Worm (Caenorhabditis elegans) whole organism, L2 larva: ENCODE data around the gene lbp-3.

Source experiments
- blmp-1 ChIP-seq: sonication (generic microtip); optimal IDR thresholded peaks from 2 replicates; lab custom pipeline; 2017; ENCODE audit warnings: missing genetic modification characterization, mild to moderate bottlenecking, missing compliant biosample characterization, antibody characterized with exemption, moderate library complexity; ENCODE audit not compliant: insufficient read depth
- ceh-82 ChIP-seq: fragments of 150-350 bp; optimal IDR thresholded peaks from 2 replicates; lab custom pipeline; 2014; ENCODE audit warnings: missing biosample characterization, missing genetic modification characterization
- lsy-2 ChIP-seq, 2 experiments: fragments of 150-350 bp in 1 of 2; sonication (generic microtip) in 1 of 2; optimal IDR thresholded peaks; 2 replicates each; lab custom pipeline; 2014 to 2017; ENCODE audit warnings: missing biosample characterization in 2 of 2, missing genetic modification characterization in 2 of 2
- mdl-1 ChIP-seq, 2 experiments: fragments of 150-350 bp in 1 of 2; sonication (generic microtip) in 1 of 2; optimal IDR thresholded peaks; 2 replicates each; lab custom pipeline; 2017; ENCODE audit warnings: missing biosample characterization in 2 of 2, missing genetic modification characterization in 2 of 2
- unc-62 ChIP-seq: fragments of 150-350 bp; optimal IDR thresholded peaks from 2 replicates; lab custom pipeline; 2014; ENCODE audit warnings: missing biosample characterization, missing genetic modification reagents, missing genetic modification characterization

ce11 chrX:3285448-3285847 is 28.3 kb downstream of the lbp-3 start:
- TF ChIP-seq lsy-2 (tag; optimal IDR thresholded peaks at IDR 0.05; lab: Kevin White, UChicago) (no peak), blmp-1 (tag; lab: Kevin White, UChicago) (no peak), mdl-1 (tag; optimal IDR thresholded peaks at IDR 0.05; lab: Kevin White, UChicago) (no peak), unc-62 (no peak), ceh-82 (tag; lab: Kevin White, UChicago) (no peak)
